Worm (Caenorhabditis elegans): ENCODE data around the gene F01F1.15.

The F01F1.15 gene

DNA sequence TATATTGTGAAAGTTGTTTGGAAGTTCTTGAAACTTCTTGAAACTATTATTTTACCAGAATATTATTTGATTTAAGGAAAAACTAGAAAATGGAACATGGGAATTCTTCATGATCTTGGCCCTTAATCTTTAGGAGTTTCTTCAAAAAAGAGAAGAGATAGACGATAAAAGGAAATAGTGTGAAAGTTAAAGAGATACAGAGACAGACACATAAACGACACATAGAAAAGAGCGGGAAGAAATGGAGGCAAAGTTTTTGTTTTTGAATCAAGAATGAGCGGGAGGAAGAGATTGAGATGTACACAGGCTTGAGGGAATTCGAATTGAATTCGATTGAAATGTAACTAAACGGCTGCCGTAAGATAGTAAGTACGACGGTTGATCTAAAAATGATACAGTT lies 28.1 kb upstream of the F01F1.15 start:
- TF ChIP-seq tab-1 (GFP tag; IDR thresholded peaks at IDR 0.05) (no peak), flt-1 (GFP tag; IDR thresholded peaks at IDR 0.05) (no peak), med-1 (GFP tag; optimal IDR thresholded peaks at IDR 0.05; ENCODE audit: insufficient read depth) (no peak), ztf-29 (GFP tag; IDR thresholded peaks at IDR 0.05) (no peak), ztf-23 (GFP tag; IDR thresholded peaks at IDR 0.05) (no peak), ref-1 (GFP tag; conservative IDR thresholded peaks at IDR 0.05) (no peak), klf-2 (GFP tag; conservative IDR thresholded peaks at IDR 0.05) (no peak), cog-1 (tag; optimal IDR thresholded peaks at IDR 0.05) (no peak), T22C8.4 (GFP tag; IDR thresholded peaks at IDR 0.05) (no peak)

DNA sequence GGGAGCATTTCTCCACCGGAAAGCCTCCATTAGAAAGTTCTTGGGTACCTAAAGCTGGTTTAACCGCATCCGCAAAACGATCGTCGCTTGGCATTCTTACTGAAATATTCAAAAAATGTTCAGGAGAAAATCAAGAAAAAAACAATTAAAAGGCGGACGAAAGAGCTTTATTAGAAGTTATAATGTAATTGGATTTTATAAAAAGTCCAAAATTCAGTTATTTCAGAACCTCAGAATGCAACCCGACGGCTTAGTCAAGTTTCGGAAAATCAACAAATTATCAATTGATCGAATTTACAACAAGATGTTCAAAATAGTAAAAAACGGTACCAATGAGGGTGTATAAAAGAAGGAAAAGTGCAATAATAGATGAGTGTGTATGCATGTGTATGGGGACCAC lies 26.6 kb upstream of the F01F1.15 start, which contains the start of gene pxl-1:
Gene pxl-1, minus strand, starts transcription at position 101 of the 400 bp plus-strand sequence.
- TF ChIP-seq ref-1 (GFP tag; conservative IDR thresholded peaks at IDR 0.05): no peak
- no peak for TF ChIP-seq tab-1 (GFP tag; IDR thresholded peaks at IDR 0.05)
- TF ChIP-seq ztf-29 (GFP tag; IDR thresholded peaks at IDR 0.05): no peak
- TF ChIP-seq cog-1 (tag; optimal IDR thresholded peaks at IDR 0.05): no peak
- TF ChIP-seq flt-1 (GFP tag; IDR thresholded peaks at IDR 0.05): no peak
- TF ChIP-seq klf-2 (GFP tag; conservative IDR thresholded peaks at IDR 0.05): no peak
- no peak for TF ChIP-seq med-1 (GFP tag; optimal IDR thresholded peaks at IDR 0.05; ENCODE audit: insufficient read depth)
- no peak for TF ChIP-seq T22C8.4 (GFP tag; IDR thresholded peaks at IDR 0.05)
- no peak for TF ChIP-seq ztf-23 (GFP tag; IDR thresholded peaks at IDR 0.05)

DNA sequence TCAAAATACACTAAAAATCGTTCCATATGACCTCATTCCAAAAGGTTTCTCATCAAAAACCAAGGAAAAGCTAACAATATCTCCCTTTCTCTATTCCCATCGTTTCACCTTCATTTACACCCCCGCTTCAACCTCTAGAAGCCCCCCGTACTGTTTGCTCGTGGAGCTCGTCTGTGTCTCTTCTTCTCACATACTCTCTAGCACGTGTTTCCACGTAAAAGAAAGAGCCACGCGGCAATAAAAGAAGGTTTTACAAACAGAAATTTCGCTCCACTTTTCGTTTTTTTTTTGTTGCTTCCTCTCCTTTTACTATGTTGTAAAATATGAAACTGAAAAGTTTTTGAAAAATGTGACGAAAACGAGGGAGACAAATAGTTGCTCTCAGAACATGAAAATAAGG lies 23.6 kb upstream of the F01F1.15 start:
- TF ChIP-seq T22C8.4 (GFP tag; IDR thresholded peaks at IDR 0.05) (no peak), ztf-23 (GFP tag; IDR thresholded peaks at IDR 0.05) (no peak), cog-1 (tag; optimal IDR thresholded peaks at IDR 0.05) (no peak), tab-1 (GFP tag; IDR thresholded peaks at IDR 0.05) (no peak), ref-1 (GFP tag; conservative IDR thresholded peaks at IDR 0.05) (no peak), ztf-29 (GFP tag; IDR thresholded peaks at IDR 0.05) (no peak), med-1 (GFP tag; optimal IDR thresholded peaks at IDR 0.05; ENCODE audit: insufficient read depth) (no peak), klf-2 (GFP tag; conservative IDR thresholded peaks at IDR 0.05) (no peak), flt-1 (GFP tag; IDR thresholded peaks at IDR 0.05) (no peak)

DNA sequence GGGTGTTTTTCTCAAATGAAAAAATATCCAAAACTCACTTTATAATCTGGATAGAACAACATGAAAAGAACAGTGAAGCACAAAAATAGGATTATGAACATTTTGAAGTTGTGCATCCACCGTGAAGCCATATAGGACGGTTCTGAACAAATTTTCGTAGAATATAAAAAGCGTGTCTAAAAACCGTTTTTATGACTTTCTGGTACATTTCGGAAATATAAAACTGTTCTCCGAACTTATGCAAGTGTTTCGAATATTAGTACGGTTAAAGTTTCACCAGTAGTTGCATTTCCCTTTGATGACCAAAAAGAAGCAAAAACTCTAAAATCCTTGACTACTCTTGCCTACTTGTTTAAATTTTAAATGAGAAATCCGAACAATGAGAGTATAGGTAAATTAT lies 19.3 kb upstream of the F01F1.15 start, which contains the start of gene C28H8.8:
Gene C28H8.8, minus strand, starts transcription at position 101 of the 400 bp plus-strand sequence.
- TF ChIP-seq T22C8.4 (GFP tag; IDR thresholded peaks at IDR 0.05): no peak
- TF ChIP-seq klf-2 (GFP tag; conservative IDR thresholded peaks at IDR 0.05): no peak
- no peak for TF ChIP-seq cog-1 (tag; optimal IDR thresholded peaks at IDR 0.05)
- no peak for TF ChIP-seq tab-1 (GFP tag; IDR thresholded peaks at IDR 0.05)
- TF ChIP-seq ztf-29 (GFP tag; IDR thresholded peaks at IDR 0.05): no peak

DNA sequence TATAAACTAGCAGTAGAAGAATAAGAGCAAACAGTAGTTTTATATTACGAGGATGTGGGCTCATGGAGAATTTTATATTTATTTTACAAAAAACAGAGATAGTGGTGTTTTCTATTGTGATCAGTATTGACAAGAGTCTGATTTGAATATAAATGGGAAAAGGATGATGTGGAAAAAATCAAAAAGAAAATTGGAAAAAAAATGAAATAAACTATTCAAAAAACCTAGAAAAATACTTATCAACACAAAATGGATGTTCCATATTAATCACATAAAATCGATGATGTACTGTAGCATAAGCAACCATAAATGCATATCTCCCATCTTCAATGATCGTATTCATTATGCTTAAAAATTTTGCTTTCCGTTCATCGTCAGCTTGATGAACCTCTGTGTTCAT lies 17.6 kb upstream of the F01F1.15 start, which contains the start of gene C28H8.7:
Gene C28H8.7, minus strand, starts transcription at position 101 of the 400 bp plus-strand sequence.
- no peak for TF ChIP-seq ztf-23 (GFP tag; IDR thresholded peaks at IDR 0.05)
- TF ChIP-seq med-1 (GFP tag; optimal IDR thresholded peaks at IDR 0.05; ENCODE audit: insufficient read depth): no peak
- no peak for TF ChIP-seq flt-1 (GFP tag; IDR thresholded peaks at IDR 0.05)
- no peak for TF ChIP-seq T22C8.4 (GFP tag; IDR thresholded peaks at IDR 0.05)
- TF ChIP-seq ztf-29 (GFP tag; IDR thresholded peaks at IDR 0.05): no peak
- no peak for TF ChIP-seq klf-2 (GFP tag; conservative IDR thresholded peaks at IDR 0.05)
- TF ChIP-seq tab-1 (GFP tag; IDR thresholded peaks at IDR 0.05): no peak

DNA sequence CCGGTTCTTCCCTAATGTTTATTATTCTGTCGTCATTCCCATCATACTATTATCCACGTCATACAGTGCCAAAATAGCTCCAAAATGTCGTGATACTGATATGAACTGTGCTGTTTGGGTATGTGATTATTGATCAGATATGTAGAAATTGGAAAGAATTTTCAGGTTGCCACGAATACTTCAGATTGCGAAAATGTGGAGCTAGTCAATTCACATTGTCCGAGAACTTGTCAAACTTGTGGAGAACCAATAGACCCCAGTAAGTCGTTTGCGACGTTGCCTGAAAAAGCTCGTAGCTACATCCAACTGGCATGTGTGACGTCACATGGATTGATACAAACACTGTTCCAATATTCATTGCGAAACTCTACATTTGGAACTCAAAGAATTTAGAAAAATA lies 15.1 kb upstream of the F01F1.15 start:
- no peak for TF ChIP-seq med-1 (GFP tag; optimal IDR thresholded peaks at IDR 0.05; ENCODE audit: insufficient read depth)
- TF ChIP-seq ref-1 (GFP tag; conservative IDR thresholded peaks at IDR 0.05): no peak
- TF ChIP-seq klf-2 (GFP tag; conservative IDR thresholded peaks at IDR 0.05): no peak
- TF ChIP-seq T22C8.4 (GFP tag; IDR thresholded peaks at IDR 0.05): no peak
- TF ChIP-seq cog-1 (tag; optimal IDR thresholded peaks at IDR 0.05): no peak
- TF ChIP-seq ztf-23 (GFP tag; IDR thresholded peaks at IDR 0.05): no peak
- no peak for TF ChIP-seq tab-1 (GFP tag; IDR thresholded peaks at IDR 0.05)
- no peak for TF ChIP-seq flt-1 (GFP tag; IDR thresholded peaks at IDR 0.05)
- no peak for TF ChIP-seq ztf-29 (GFP tag; IDR thresholded peaks at IDR 0.05)

DNA sequence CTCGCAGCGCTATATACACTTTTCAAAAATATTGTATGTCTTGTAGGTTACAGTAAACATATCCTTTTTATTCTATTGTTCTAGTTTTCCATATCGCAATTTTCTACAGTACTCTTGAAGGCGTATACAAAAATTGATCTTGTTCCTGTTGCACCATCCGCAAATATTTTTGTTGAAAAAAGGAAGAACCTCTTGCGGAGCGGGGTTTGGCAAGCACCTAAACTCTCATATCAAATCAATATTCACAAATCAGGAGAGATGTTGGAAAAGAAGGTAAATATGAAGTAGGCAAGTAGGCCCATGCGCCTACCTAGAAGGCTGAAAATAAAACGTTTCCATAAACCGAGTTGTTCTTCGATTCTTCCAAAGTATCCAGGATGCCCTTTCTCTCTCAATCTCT lies 14.7 kb upstream of the F01F1.15 start, which contains the start of gene C28H8.5:
Gene C28H8.5, plus strand, starts transcription at position 301 of the 400 bp plus-strand sequence.
- TF ChIP-seq ztf-29 (GFP tag; IDR thresholded peaks at IDR 0.05) (no peak), klf-2 (GFP tag; conservative IDR thresholded peaks at IDR 0.05) (no peak), tab-1 (GFP tag; IDR thresholded peaks at IDR 0.05) (no peak), flt-1 (GFP tag; IDR thresholded peaks at IDR 0.05) (no peak), ztf-23 (GFP tag; IDR thresholded peaks at IDR 0.05) (no peak), T22C8.4 (GFP tag; IDR thresholded peaks at IDR 0.05) (no peak), med-1 (GFP tag; optimal IDR thresholded peaks at IDR 0.05; ENCODE audit: insufficient read depth) (no peak), ref-1 (GFP tag; conservative IDR thresholded peaks at IDR 0.05) (no peak), cog-1 (tag; optimal IDR thresholded peaks at IDR 0.05) (no peak)

DNA sequence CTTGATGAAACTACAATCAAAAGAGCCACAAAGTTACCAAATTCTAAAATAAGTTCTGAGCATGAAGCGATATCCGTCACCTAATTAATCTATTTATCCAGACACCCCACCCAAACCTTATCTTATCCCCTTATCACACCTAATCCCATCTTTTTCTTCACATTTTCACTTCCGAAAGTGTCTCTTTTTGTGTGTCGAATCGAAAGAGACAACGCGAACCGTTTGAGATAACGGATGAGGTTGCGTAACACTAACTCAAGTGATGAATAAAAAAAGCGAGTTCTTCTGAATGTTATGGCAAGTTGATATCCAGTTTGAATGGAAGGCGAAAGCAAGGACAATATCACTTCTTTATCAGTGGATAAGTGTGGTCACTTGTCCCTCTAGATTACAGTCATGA lies 14.2 kb upstream of the F01F1.15 start:
- TF ChIP-seq cog-1 (tag; optimal IDR thresholded peaks at IDR 0.05) (no peak), ref-1 (GFP tag; conservative IDR thresholded peaks at IDR 0.05) (no peak), T22C8.4 (GFP tag; IDR thresholded peaks at IDR 0.05) (no peak), klf-2 (GFP tag; conservative IDR thresholded peaks at IDR 0.05) (no peak), med-1 (GFP tag; optimal IDR thresholded peaks at IDR 0.05; ENCODE audit: insufficient read depth) (no peak), ztf-29 (GFP tag; IDR thresholded peaks at IDR 0.05) (no peak), flt-1 (GFP tag; IDR thresholded peaks at IDR 0.05) (no peak), ztf-23 (GFP tag; IDR thresholded peaks at IDR 0.05) (no peak)

DNA sequence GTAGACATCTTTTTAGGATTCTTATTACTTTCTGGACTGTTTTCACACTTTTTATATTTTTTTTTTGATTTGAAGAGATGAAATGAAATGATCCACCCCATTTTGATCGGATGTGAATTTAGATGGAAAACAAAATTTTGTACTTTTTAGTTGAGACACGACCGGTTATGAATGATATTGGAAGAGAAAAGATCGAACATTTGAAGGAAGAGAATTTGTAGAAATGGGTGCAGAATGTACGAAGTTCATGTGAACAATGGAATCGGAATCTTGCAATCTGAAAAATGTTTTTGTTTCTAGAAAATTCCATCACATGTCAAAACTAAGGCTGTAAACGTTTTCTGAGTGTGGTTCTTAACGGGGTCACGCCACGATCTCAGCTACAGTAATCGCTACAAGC lies 13.5 kb upstream of the F01F1.15 start, which contains the start of gene F01F1.14:
Gene F01F1.14, minus strand, starts transcription at position 101 of the 400 bp plus-strand sequence.
- TF ChIP-seq cog-1 (tag; optimal IDR thresholded peaks at IDR 0.05) (no peak), ref-1 (GFP tag; conservative IDR thresholded peaks at IDR 0.05) (no peak), flt-1 (GFP tag; IDR thresholded peaks at IDR 0.05) (no peak), tab-1 (GFP tag; IDR thresholded peaks at IDR 0.05) (no peak), med-1 (GFP tag; optimal IDR thresholded peaks at IDR 0.05; ENCODE audit: insufficient read depth) (no peak), klf-2 (GFP tag; conservative IDR thresholded peaks at IDR 0.05) (no peak), ztf-29 (GFP tag; IDR thresholded peaks at IDR 0.05) (no peak), T22C8.4 (GFP tag; IDR thresholded peaks at IDR 0.05) (no peak), ztf-23 (GFP tag; IDR thresholded peaks at IDR 0.05) (no peak)

DNA sequence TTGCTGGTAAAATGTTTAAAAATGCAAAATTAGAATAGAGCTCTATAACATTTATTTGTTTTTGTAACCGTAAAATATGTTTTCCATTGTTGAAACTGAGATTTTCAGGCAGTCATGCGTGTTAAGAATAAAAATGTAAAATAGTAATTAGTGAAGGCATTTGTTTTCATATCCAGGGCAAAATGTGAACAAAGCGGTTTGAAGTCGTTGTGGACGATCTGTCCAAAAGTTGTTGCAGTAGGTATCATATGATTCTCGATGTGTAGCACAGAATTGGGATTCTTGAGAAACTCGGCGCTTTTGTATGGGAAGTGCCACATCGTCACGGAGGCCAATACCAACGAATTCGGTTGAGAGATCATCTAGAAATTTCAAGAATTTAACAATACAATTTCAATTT lies 13.0 kb upstream of the F01F1.15 start:
- TF ChIP-seq cog-1 (tag; optimal IDR thresholded peaks at IDR 0.05): no peak
- no peak for TF ChIP-seq flt-1 (GFP tag; IDR thresholded peaks at IDR 0.05)
- no peak for TF ChIP-seq ref-1 (GFP tag; conservative IDR thresholded peaks at IDR 0.05)
- TF ChIP-seq med-1 (GFP tag; optimal IDR thresholded peaks at IDR 0.05; ENCODE audit: insufficient read depth): no peak
- no peak for TF ChIP-seq ztf-23 (GFP tag; IDR thresholded peaks at IDR 0.05)
- no peak for TF ChIP-seq T22C8.4 (GFP tag; IDR thresholded peaks at IDR 0.05)
- TF ChIP-seq ztf-29 (GFP tag; IDR thresholded peaks at IDR 0.05): no peak
- TF ChIP-seq tab-1 (GFP tag; IDR thresholded peaks at IDR 0.05): no peak
- no peak for TF ChIP-seq klf-2 (GFP tag; conservative IDR thresholded peaks at IDR 0.05)
